Fruit fly (Drosophila melanogaster) whole organism, embryonic: ENCODE measurements around the gene CG46460.

Experiments used
- CG10543 ChIP-seq: fragments of 200-800 bp; sonication (Bioruptor generic); optimal IDR thresholded peaks from 3 replicates; lab custom pipeline; 2017; ENCODE audit warnings: missing biosample characterization, mild to moderate bottlenecking, missing genetic modification characterization, moderate library complexity
- CG10565 ChIP-seq: fragments of 200-800 bp; sonication (Bioruptor generic); optimal IDR thresholded peaks from 3 replicates; lab custom pipeline; 2016; ENCODE audit warnings: missing biosample characterization, mild to moderate bottlenecking, missing genetic modification characterization
- CG11093 ChIP-seq: fragments of 200-800 bp; sonication (Bioruptor generic); IDR thresholded peaks from 3 replicates; pipeline ENCODE4 v1.3.6; 2022; ENCODE audit warnings: missing biosample characterization, missing genetic modification characterization
- CG11504 ChIP-seq: fragments of 200-800 bp; sonication (Bioruptor generic); optimal IDR thresholded peaks from 3 replicates; lab custom pipeline; 2019; ENCODE audit warnings: missing biosample characterization, mild to moderate bottlenecking, missing genetic modification characterization, moderate library complexity
- CG12391 ChIP-seq: fragments of 200-800 bp; sonication (Bioruptor generic); optimal IDR thresholded peaks from 3 replicates; lab custom pipeline; 2018; ENCODE audit warnings: missing biosample characterization, mild to moderate bottlenecking, missing genetic modification characterization, moderate library complexity
- CG13123 ChIP-seq: fragments of 200-800 bp; sonication (Bioruptor generic); optimal IDR thresholded peaks from 2 replicates; lab custom pipeline; 2016; ENCODE audit warnings: missing biosample characterization, missing genetic modification characterization
- CG13287 ChIP-seq: fragments of 200-800 bp; sonication (Bioruptor generic); IDR thresholded peaks from 2 replicates; pipeline ENCODE4 v1.3.6; 2022; ENCODE audit warnings: missing biosample characterization, missing genetic modification characterization; ENCODE audit not compliant: partially characterized antibody
- CG13424 ChIP-seq: fragments of 200-800 bp; sonication (Bioruptor generic); optimal IDR thresholded peaks from 2 replicates; lab custom pipeline; 2019; ENCODE audit warnings: missing biosample characterization, mild to moderate bottlenecking, missing genetic modification characterization, moderate library complexity
- CG14710 ChIP-seq: fragments of 200-800 bp; sonication (Bioruptor generic); optimal IDR thresholded peaks from 3 replicates; lab custom pipeline; 2019; ENCODE audit warnings: missing biosample characterization, mild to moderate bottlenecking, missing genetic modification characterization, moderate library complexity
- CG15073 ChIP-seq: fragments of 200-800 bp; sonication (Bioruptor generic); optimal IDR thresholded peaks from 2 replicates; lab custom pipeline; 2016; ENCODE audit warnings: missing biosample characterization, missing genetic modification characterization
- CG3407 ChIP-seq: fragments of 200-800 bp; sonication (Bioruptor generic); optimal IDR thresholded peaks from 2 replicates; lab custom pipeline; 2018; ENCODE audit warnings: missing biosample characterization, mild to moderate bottlenecking, missing genetic modification characterization
- CG6813 ChIP-seq: fragments of 200-800 bp; sonication (Bioruptor generic); optimal IDR thresholded peaks from 2 replicates; lab custom pipeline; 2017; ENCODE audit warnings: missing biosample characterization, missing genetic modification characterization, mild to moderate bottlenecking, moderate library complexity, missing genetic modification reagents
- CG8290 ChIP-seq, 3 experiments: fragments of 200-800 bp; sonication (Bioruptor generic); optimal IDR thresholded peaks; 2 replicates each; lab custom pipeline; 2016 to 2019; ENCODE audit warnings: missing biosample characterization in 3 of 3, missing genetic modification characterization in 3 of 3, mild to moderate bottlenecking in 2 of 3, moderate library complexity in 1 of 3
- CG8359 ChIP-seq: fragments of 200-800 bp; sonication (Bioruptor generic); optimal IDR thresholded peaks from 2 replicates; lab custom pipeline; 2017; ENCODE audit warnings: missing biosample characterization, mild to moderate bottlenecking, missing genetic modification characterization, borderline replicate concordance
- CG8765 ChIP-seq: fragments of 200-800 bp; sonication (Bioruptor generic); IDR thresholded peaks from 2 replicates; pipeline ENCODE4 v1.3.6; 2022; ENCODE audit warnings: missing biosample characterization, missing genetic modification characterization
- CG9817 ChIP-seq: fragments of 200-800 bp; sonication (Bioruptor generic); optimal IDR thresholded peaks from 2 replicates; lab custom pipeline; 2018; ENCODE audit warnings: missing biosample characterization, mild to moderate bottlenecking, missing genetic modification characterization, moderate library complexity
- Dfd ChIP-seq, 2 experiments: fragments of >200 bp; optimal IDR thresholded peaks; 2 replicates each; lab custom pipeline; 2017; ENCODE audit warnings: missing biosample characterization in 2 of 2, missing genetic modification characterization in 2 of 2
- HLH3B ChIP-seq: fragments of 200-800 bp; sonication (Bioruptor generic); IDR thresholded peaks from 2 replicates; pipeline ENCODE4 v1.3.6; 2022; ENCODE audit warnings: missing biosample characterization, missing genetic modification characterization
- Hr51 ChIP-seq, 2 experiments: fragments of 200-800 bp; sonication (Bioruptor generic); optimal IDR thresholded peaks; 2 replicates in 1 of 2; 3 replicates in 1 of 2; lab custom pipeline; 2016 to 2018; ENCODE audit warnings: missing biosample characterization in 2 of 2, missing genetic modification characterization in 2 of 2, mild to moderate bottlenecking in 1 of 2, moderate library complexity in 1 of 2
- Hr78 ChIP-seq, 2 experiments: fragments of 200-800 bp in 1 of 2; fragments of >200 bp in 1 of 2; sonication (Bioruptor generic) in 1 of 2; optimal IDR thresholded peaks; 2 replicates each; lab custom pipeline; 2017 to 2019; ENCODE audit warnings: missing biosample characterization in 2 of 2, missing genetic modification characterization in 2 of 2, mild to moderate bottlenecking in 1 of 2, moderate library complexity in 1 of 2
- Jarid2 ChIP-seq: fragments of 200-800 bp; sonication (Bioruptor generic); optimal IDR thresholded peaks from 3 replicates; lab custom pipeline; 2017; ENCODE audit warnings: mild to moderate bottlenecking, missing biosample characterization, missing genetic modification reagents, missing genetic modification characterization
- Med ChIP-seq: fragments of 200-800 bp; sonication (Bioruptor generic); peaks from one replicate; lab custom pipeline; 2016; ENCODE audit warnings: missing biosample characterization, missing genetic modification characterization, mild to moderate bottlenecking, inconsistent platforms, moderate library complexity
- Meics ChIP-seq: fragments of 200-800 bp; sonication (Bioruptor generic); optimal IDR thresholded peaks from 2 replicates; lab custom pipeline; 2017; ENCODE audit warnings: missing biosample characterization, mild to moderate bottlenecking, missing genetic modification characterization
- NFAT ChIP-seq: fragments of 200-800 bp; sonication (Bioruptor generic); IDR thresholded peaks from 2 replicates; pipeline ENCODE4 v1.3.6; 2022; ENCODE audit warnings: missing biosample characterization, missing genetic modification characterization
- Nf-YC ChIP-seq: fragments of 200-800 bp; optimal IDR thresholded peaks from 3 replicates; lab custom pipeline; 2019; ENCODE audit warnings: missing biosample characterization, mild to moderate bottlenecking, missing genetic modification characterization, moderate library complexity
- Optix ChIP-seq: fragments of 200-800 bp; sonication (Bioruptor generic); IDR thresholded peaks from 3 replicates; pipeline ENCODE4 v1.3.6; 2022; ENCODE audit warnings: missing biosample characterization, missing genetic modification characterization
- Poxn ChIP-seq: fragments of 200-800 bp; sonication (Bioruptor generic); IDR thresholded peaks from 2 replicates; pipeline ENCODE4 v1.3.6; 2022; ENCODE audit warnings: missing biosample characterization, missing genetic modification characterization
- Sry-β ChIP-seq: fragments of 200-800 bp; sonication (Bioruptor generic); optimal IDR thresholded peaks from 2 replicates; lab custom pipeline; 2018; ENCODE audit warnings: missing biosample characterization, mild to moderate bottlenecking, missing genetic modification characterization, moderate library complexity
- ara ChIP-seq: fragments of 200-800 bp; sonication (Bioruptor generic); IDR thresholded peaks from 2 replicates; pipeline ENCODE4 v1.3.6; 2022; ENCODE audit warnings: missing biosample characterization, missing genetic modification characterization
- bab2 ChIP-seq: fragments of 200-800 bp; sonication (Bioruptor generic); optimal IDR thresholded peaks from 2 replicates; lab custom pipeline; 2016; ENCODE audit warnings: missing biosample characterization, missing genetic modification characterization
- bsh ChIP-seq, 2 experiments: fragments of 200-800 bp; sonication (Bioruptor generic); optimal IDR thresholded peaks; 2 replicates each; lab custom pipeline; 2017 to 2018; ENCODE audit warnings: mild to moderate bottlenecking in 2 of 2, missing biosample characterization in 2 of 2, missing genetic modification characterization in 2 of 2, moderate library complexity in 1 of 2
- btn ChIP-seq: fragments of 200-800 bp; sonication (Bioruptor generic); optimal IDR thresholded peaks from 2 replicates; lab custom pipeline; 2016; ENCODE audit warnings: missing biosample characterization, missing genetic modification characterization
- ci ChIP-seq: fragments of 200-800 bp; sonication (Bioruptor generic); IDR thresholded peaks from 3 replicates; pipeline ENCODE4 v1.3.6; 2022; ENCODE audit warnings: missing biosample characterization, missing genetic modification characterization
- croc ChIP-seq: fragments of 200-800 bp; sonication (Bioruptor generic); conservative IDR thresholded peaks from 3 replicates; pipeline ENCODE4 v1.3.6; 2022; ENCODE audit warnings: missing biosample characterization, missing genetic modification characterization
- her ChIP-seq: fragments of 200-800 bp; sonication (Bioruptor generic); optimal IDR thresholded peaks from 2 replicates; lab custom pipeline; 2016; ENCODE audit warnings: missing biosample characterization, missing genetic modification characterization
- hkb ChIP-seq, 2 experiments: fragments of 200-800 bp in 1 of 2; fragments of >200 bp in 1 of 2; sonication (Bioruptor generic) in 1 of 2; IDR thresholded peaks in 1 of 2; optimal IDR thresholded peaks in 1 of 2; 2 replicates each; pipeline versions ENCODE4 v1.3.6 to Lab custom; 2017 to 2022; ENCODE audit warnings: missing biosample characterization in 1 of 2, missing genetic modification characterization in 1 of 2
- kay ChIP-seq: fragments of 200-800 bp; sonication (Bioruptor generic); optimal IDR thresholded peaks from 2 replicates; lab custom pipeline; 2016; ENCODE audit warnings: missing biosample characterization, missing genetic modification characterization
- lbe ChIP-seq: fragments of 200-800 bp; sonication (Bioruptor generic); optimal IDR thresholded peaks from 2 replicates; lab custom pipeline; 2016; ENCODE audit warnings: missing biosample characterization, mild to moderate bottlenecking, missing genetic modification characterization
- maf-S ChIP-seq: fragments of 200-800 bp; sonication (Bioruptor generic); optimal IDR thresholded peaks from 2 replicates; lab custom pipeline; 2016; ENCODE audit warnings: missing biosample characterization, missing genetic modification characterization
- mam ChIP-seq: fragments of 200-800 bp; sonication (Bioruptor generic); optimal IDR thresholded peaks from 3 replicates; lab custom pipeline; 2016; ENCODE audit warnings: missing biosample characterization, missing genetic modification characterization
- mld ChIP-seq: fragments of 200-800 bp; sonication (Bioruptor generic); IDR thresholded peaks from 3 replicates; pipeline ENCODE4 v1.3.6; 2022; ENCODE audit warnings: missing biosample characterization, missing genetic modification characterization; ENCODE audit not compliant: partially characterized antibody
- odd ChIP-seq: fragments of 200-800 bp; sonication (Bioruptor generic); optimal IDR thresholded peaks from 2 replicates; lab custom pipeline; 2017; ENCODE audit warnings: missing biosample characterization, mild to moderate bottlenecking, missing genetic modification characterization
- otp ChIP-seq: fragments of 200-800 bp; sonication (Bioruptor generic); IDR thresholded peaks from 3 replicates; pipeline ENCODE4, ENCODE4 v1.3.6; 2022; ENCODE audit warnings: missing biosample characterization, missing genetic modification characterization
- psq ChIP-seq: fragments of 200-800 bp; sonication (Bioruptor generic); optimal IDR thresholded peaks from 2 replicates; lab custom pipeline; 2017; ENCODE audit warnings: missing biosample characterization, missing genetic modification characterization
- ro ChIP-seq: fragments of 200-800 bp; sonication (Bioruptor generic); IDR thresholded peaks from 2 replicates; pipeline ENCODE4 v1.3.6; 2022; ENCODE audit warnings: missing biosample characterization, missing genetic modification characterization
- sima ChIP-seq: fragments of 200-800 bp; sonication (Bioruptor generic); optimal IDR thresholded peaks from 2 replicates; lab custom pipeline; 2016; ENCODE audit warnings: missing biosample characterization, missing genetic modification characterization
- so ChIP-seq: fragments of 200-800 bp; sonication (Bioruptor generic); IDR thresholded peaks from 3 replicates; pipeline ENCODE4 v1.3.6; 2022; ENCODE audit warnings: missing biosample characterization, missing genetic modification characterization
- toy ChIP-seq: fragments of 200-800 bp; sonication (Bioruptor generic); IDR thresholded peaks from 2 replicates; pipeline ENCODE4 v1.3.6; 2022; ENCODE audit warnings: missing biosample characterization, missing genetic modification characterization
- wor ChIP-seq: fragments of 200-800 bp; sonication (Bioruptor generic); IDR thresholded peaks from 2 replicates; pipeline ENCODE4 v1.3.6; 2022; ENCODE audit warnings: missing biosample characterization, missing genetic modification characterization

The CG46460 gene

DNA sequence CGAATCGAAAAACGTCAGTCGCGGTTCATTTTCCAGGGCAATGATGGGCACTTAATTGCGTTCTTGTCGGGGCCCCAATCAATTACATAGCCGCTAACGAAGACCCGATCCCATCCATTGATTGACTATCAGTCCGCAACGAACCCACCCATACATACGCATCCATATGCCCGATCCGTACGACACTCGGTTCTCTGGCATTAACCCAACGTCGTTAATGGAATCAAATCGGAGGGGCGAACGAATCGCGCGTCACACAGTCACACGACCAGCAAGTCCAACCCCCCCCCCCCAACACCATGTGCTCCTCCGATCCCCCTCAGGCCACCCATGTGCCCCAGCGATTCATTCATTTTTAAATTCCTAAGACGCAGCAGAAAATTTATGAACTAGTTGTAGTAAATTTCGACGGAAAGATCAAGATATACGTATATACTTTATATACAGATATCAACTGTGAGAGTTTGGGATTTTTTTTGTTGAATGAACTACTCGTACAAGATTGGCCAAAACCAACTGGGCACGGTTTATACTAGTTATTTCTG is 5.8 kb downstream of the CG46460 start (continued):
- no peak for TF ChIP-seq croc (GFP tag; lab: Robert Waterston, UW)
- no peak for TF ChIP-seq Dfd (GFP tag; optimal IDR thresholded peaks at IDR 0.05; lab: Kevin White, UChicago)
- no peak for TF ChIP-seq ara (GFP tag; lab: Robert Waterston, UW)
- TF ChIP-seq CG6813 (GFP tag; lab: Kevin White, UChicago), result peak; percentile 9
- no peak for TF ChIP-seq CG13123
- TF ChIP-seq CG13424 (tag; lab: Kevin White, UChicago), result no peak
- no peak for TF ChIP-seq CG12391 (tag; lab: Kevin White, UChicago)
- peak; percentile 68; the same call in 1 of the 2 replicates for TF ChIP-seq NFAT (GFP tag; lab: Robert Waterston, UW)
- TF ChIP-seq Nf-YC, result peak; percentile 34
- TF ChIP-seq hkb (optimal IDR thresholded peaks at IDR 0.05; lab: Kevin White, UChicago), result no peak
- no peak for TF ChIP-seq hkb (GFP tag; IDR thresholded peaks at IDR 0.05; lab: Robert Waterston, UW)
- TF ChIP-seq CG10565, result no peak
- TF ChIP-seq Optix (GFP tag; lab: Robert Waterston, UW), result no peak
- TF ChIP-seq wor, result no peak
- TF ChIP-seq mld, result no peak
- TF ChIP-seq CG13287 (GFP tag; lab: Robert Waterston, UW), result no peak
- peak in 1 of 2 experiments; percentile 82 for TF ChIP-seq Hr78 (GFP tag; optimal IDR thresholded peaks at IDR 0.05; lab: Kevin White, UChicago)
- no peak for TF ChIP-seq Sry-β
- TF ChIP-seq psq (GFP tag; lab: Kevin White, UChicago), result no peak
- peak; percentile 0 for TF ChIP-seq odd (GFP tag; lab: Kevin White, UChicago)

DNA sequence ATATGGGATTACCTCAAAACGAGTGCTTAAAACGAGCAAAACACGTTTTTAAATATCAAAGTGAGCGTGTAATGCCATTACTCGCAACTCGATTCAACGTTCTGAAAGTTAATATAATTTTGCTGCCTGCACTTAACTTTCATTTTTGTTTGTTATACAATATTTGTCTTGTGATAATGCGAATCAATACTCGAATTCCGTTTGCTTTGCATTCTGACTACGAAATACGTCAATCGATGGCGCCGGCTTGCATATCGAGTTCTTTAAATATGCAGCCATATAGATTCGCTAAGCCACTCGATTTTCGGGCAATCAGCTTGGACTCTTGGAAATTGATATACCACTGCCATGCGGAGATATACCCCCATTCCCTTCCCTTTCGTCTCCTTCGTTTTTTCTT is 6.4 kb downstream of the CG46460 start:
- TF ChIP-seq CG9817 (tag; lab: Kevin White, UChicago) (no peak), Meics (GFP tag; lab: Kevin White, UChicago) (no peak), CG14710 (tag; lab: Kevin White, UChicago) (no peak), ci (GFP tag; lab: Robert Waterston, UW) (0 out of 3 replicates have a peak, but pooled peaks have one; percentile 46), bsh (GFP tag; optimal IDR thresholded peaks at IDR 0.05; lab: Kevin White, UChicago) (peak in 1 of 2 experiments; percentile 21), CG8290 (GFP tag; optimal IDR thresholded peaks at IDR 0.05; lab: Kevin White, UChicago) (no peak), CG8290 (tag; optimal IDR thresholded peaks at IDR 0.05; lab: Kevin White, UChicago) (no peak), HLH3B (GFP tag; lab: Robert Waterston, UW) (no peak), btn (GFP tag; lab: Kevin White, UChicago) (no peak), otp (GFP tag; lab: Robert Waterston, UW) (no peak; the same call in 2 of the 3 replicates), CG10543 (GFP tag; lab: Kevin White, UChicago) (no peak), maf-S (GFP tag; lab: Kevin White, UChicago) (no peak), CG8359 (GFP tag; lab: Kevin White, UChicago) (peak; percentile 26), CG15073 (no peak), Med (GFP tag; lab: Kevin White, UChicago) (peak; percentile 37), toy (GFP tag; lab: Robert Waterston, UW) (no peak), so (GFP tag; lab: Robert Waterston, UW) (no peak), bab2 (GFP tag; lab: Kevin White, UChicago) (no peak), kay (GFP tag; lab: Kevin White, UChicago) (no peak), Hr51 (GFP tag; optimal IDR thresholded peaks at IDR 0.05; lab: Kevin White, UChicago) (no peak), sima (no peak), lbe (GFP tag; lab: Kevin White, UChicago) (peak; percentile 31), CG8765 (GFP tag; lab: Robert Waterston, UW) (no peak), Jarid2 (GFP tag; lab: Kevin White, UChicago) (no peak), CG3407 (peak; percentile 8), her (no peak), CG11504 (tag; lab: Kevin White, UChicago) (no peak), mam (GFP tag; lab: Kevin White, UChicago) (no peak), CG11093 (GFP tag; lab: Robert Waterston, UW) (no peak), Poxn (GFP tag; lab: Robert Waterston, UW) (no peak), ro (GFP tag; lab: Robert Waterston, UW) (no peak), CG6813 (GFP tag; lab: Kevin White, UChicago) (peak; percentile 15)
